Worm (Caenorhabditis elegans) whole organism, young adult: ENCODE measurements around the gene ZK632.11.

Source experiments
- B0336.3 ChIP-seq: fragments of 200-800 bp; sonication (Bioruptor generic); IDR thresholded peaks from 2 replicates; pipeline ENCODE4 v1.3.6; 2022; ENCODE audit warnings: missing genetic modification characterization, missing compliant biosample characterization
- C06A6.2 ChIP-seq: fragments of 200-800 bp; sonication (Bioruptor generic); conservative IDR thresholded peaks from 2 replicates; pipeline ENCODE4 v1.3.6; 2022; ENCODE audit warnings: missing genetic modification characterization, missing compliant biosample characterization
- C17E4.6 ChIP-seq: fragments of 200-800 bp; sonication (Bioruptor generic); IDR thresholded peaks from 2 replicates; pipeline ENCODE4 v1.3.6; 2022; ENCODE audit warnings: missing genetic modification reagents, missing genetic modification characterization, missing compliant biosample characterization
- D2030.7 ChIP-seq: fragments of 200-800 bp; sonication (Bioruptor generic); IDR thresholded peaks from 2 replicates; pipeline ENCODE4 v1.3.6; 2022; ENCODE audit warnings: missing genetic modification reagents, missing genetic modification characterization, missing compliant biosample characterization
- F22D6.2 ChIP-seq: sonication (generic microtip); optimal IDR thresholded peaks from 2 replicates; lab custom pipeline; 2016; ENCODE audit warnings: mild to moderate bottlenecking, missing genetic modification characterization, missing compliant biosample characterization
- F33H1.4 ChIP-seq: fragments of 200-800 bp; sonication (Bioruptor generic); IDR thresholded peaks from 2 replicates; pipeline ENCODE4 v1.3.6; 2022; ENCODE audit warnings: missing genetic modification reagents, missing genetic modification characterization, missing compliant biosample characterization
- F55B11.4 ChIP-seq: sonication (generic microtip); optimal IDR thresholded peaks from 2 replicates; lab custom pipeline; 2016; ENCODE audit warnings: missing compliant biosample characterization, missing genetic modification characterization, borderline replicate concordance; ENCODE audit not compliant: insufficient read depth
- K11D2.4 ChIP-seq: fragments of 200-800 bp; sonication (Bioruptor generic); IDR thresholded peaks from 2 replicates; pipeline ENCODE4 v1.3.6; 2022; ENCODE audit warnings: missing genetic modification reagents, missing genetic modification characterization, missing compliant biosample characterization
- T07F8.4 ChIP-seq: sonication (generic microtip); optimal IDR thresholded peaks from 2 replicates; lab custom pipeline; 2016; ENCODE audit warnings: mild to moderate bottlenecking, missing genetic modification characterization, moderate library complexity, missing compliant biosample characterization
- T26A5.8 ChIP-seq: sonication (generic microtip); optimal IDR thresholded peaks from 2 replicates; lab custom pipeline; 2016; ENCODE audit warnings: missing genetic modification characterization, missing compliant biosample characterization
- Y53G8AR.9 ChIP-seq: fragments of 200-800 bp; sonication (Bioruptor generic); conservative IDR thresholded peaks from 2 replicates; pipeline ENCODE4 v1.3.6; 2022; ENCODE audit warnings: missing genetic modification reagents, missing genetic modification characterization, missing compliant biosample characterization
- Y95B8A.8 ChIP-seq: fragments of 200-800 bp; sonication (Bioruptor generic); IDR thresholded peaks from 2 replicates; pipeline ENCODE4 v1.3.6; 2022; ENCODE audit warnings: missing genetic modification reagents, missing genetic modification characterization, missing compliant biosample characterization
- ZK185.1 ChIP-seq: sonication (generic microtip); optimal IDR thresholded peaks from 2 replicates; lab custom pipeline; 2016; ENCODE audit warnings: mild to moderate bottlenecking, missing genetic modification characterization, missing compliant biosample characterization; ENCODE audit not compliant: poor library complexity, severe bottlenecking
- ama-1 ChIP-seq, 3 experiments: fragments of 150-350 bp in 1 of 3; sonication (generic microtip) in 2 of 3; optimal IDR thresholded peaks; 2 replicates each; lab custom pipeline; 2014 to 2018; ENCODE audit warnings: missing biosample characterization in 2 of 3, missing genetic modification characterization in 2 of 3, missing genetic modification reagents in 2 of 3
- aptf-3 ChIP-seq: fragments of 200-800 bp; sonication (Bioruptor generic); IDR thresholded peaks from 2 replicates; pipeline ENCODE4 v1.3.6; 2022; ENCODE audit warnings: missing genetic modification characterization, missing compliant biosample characterization
- attf-5 ChIP-seq: fragments of 200-800 bp; sonication (Bioruptor generic); optimal IDR thresholded peaks from 2 replicates; lab custom pipeline; 2018; ENCODE audit warnings: mild to moderate bottlenecking, missing genetic modification characterization, missing compliant biosample characterization
- bed-2 ChIP-seq: fragments of 200-800 bp; sonication (Bioruptor generic); IDR thresholded peaks from 2 replicates; pipeline ENCODE4 v1.3.6; 2022; ENCODE audit warnings: missing genetic modification reagents, missing genetic modification characterization, missing compliant biosample characterization
- cebp-2 ChIP-seq: fragments of 200-800 bp; sonication (Bioruptor generic); IDR thresholded peaks from 2 replicates; pipeline ENCODE4 v1.3.6; 2022; ENCODE audit warnings: missing genetic modification characterization, missing compliant biosample characterization
- ceh-79 ChIP-seq: sonication (generic microtip); optimal IDR thresholded peaks from 2 replicates; lab custom pipeline; 2017; ENCODE audit warnings: mild to moderate bottlenecking, missing genetic modification characterization, missing compliant biosample characterization
- egl-18 ChIP-seq: fragments of 200-800 bp; sonication (Bioruptor generic); IDR thresholded peaks from 2 replicates; pipeline ENCODE4 v1.3.6; 2022; ENCODE audit warnings: missing genetic modification reagents, missing genetic modification characterization, missing compliant biosample characterization
- hmg-20 ChIP-seq: fragments of 200-800 bp; sonication (Bioruptor generic); IDR thresholded peaks from 2 replicates; pipeline ENCODE4 v1.3.6; 2022; ENCODE audit warnings: missing genetic modification reagents, missing genetic modification characterization, missing compliant biosample characterization
- hrde-1 ChIP-seq: sonication (generic microtip); optimal IDR thresholded peaks from 2 replicates; lab custom pipeline; 2016; ENCODE audit warnings: missing genetic modification characterization, mild to moderate bottlenecking, missing compliant biosample characterization, moderate library complexity, missing genotype, missing genetic modification reagents, borderline replicate concordance
- lag-1 ChIP-seq: fragments of 200-800 bp; sonication (Bioruptor generic); IDR thresholded peaks from 2 replicates; pipeline ENCODE4 v1.3.6; 2022; ENCODE audit warnings: missing genetic modification reagents, missing genetic modification characterization, missing compliant biosample characterization
- let-526 ChIP-seq: fragments of 200-800 bp; sonication (Bioruptor generic); IDR thresholded peaks from 2 replicates; pipeline ENCODE4 v1.3.6; 2022; ENCODE audit warnings: missing genetic modification reagents, missing genetic modification characterization, missing compliant biosample characterization
- let-607 ChIP-seq, 2 experiments: fragments of 200-800 bp in 1 of 2; sonication (Bioruptor generic) in 1 of 2; sonication (generic microtip) in 1 of 2; optimal IDR thresholded peaks; 2 replicates each; lab custom pipeline; 2016 to 2018; ENCODE audit warnings: mild to moderate bottlenecking in 2 of 2, missing compliant biosample characterization in 2 of 2, missing genetic modification characterization in 2 of 2, moderate library complexity in 2 of 2, missing genotype in 1 of 2
- lin-26 ChIP-seq: fragments of 200-800 bp; sonication (Bioruptor generic); IDR thresholded peaks from 2 replicates; pipeline ENCODE4 v1.3.6; 2022; ENCODE audit warnings: missing genetic modification reagents, missing genetic modification characterization, missing compliant biosample characterization
- lin-35 ChIP-seq, 3 experiments: fragments of 150-350 bp in 2 of 3; sonication (generic microtip) in 1 of 3; optimal IDR thresholded peaks; 2 replicates each; lab custom pipeline; 2014 to 2018; ENCODE audit warnings: missing biosample characterization in 3 of 3, missing genetic modification characterization in 3 of 3, missing genetic modification reagents in 3 of 3
- lir-1 ChIP-seq: fragments of 200-800 bp; sonication (Bioruptor generic); conservative IDR thresholded peaks from 2 replicates; pipeline ENCODE4 v1.3.6; 2022; ENCODE audit warnings: missing genetic modification reagents, missing genetic modification characterization, missing compliant biosample characterization
- lsl-1 ChIP-seq: fragments of 200-800 bp; sonication (Bioruptor generic); optimal IDR thresholded peaks from 2 replicates; lab custom pipeline; 2018; ENCODE audit warnings: mild to moderate bottlenecking, missing genetic modification characterization, moderate library complexity, missing compliant biosample characterization
- madf-6 ChIP-seq: fragments of 200-800 bp; sonication (Bioruptor generic); IDR thresholded peaks from 2 replicates; pipeline ENCODE4 v1.3.6; 2022; ENCODE audit warnings: missing genetic modification reagents, missing genetic modification characterization, missing compliant biosample characterization
- madf-8 ChIP-seq: fragments of 200-800 bp; sonication (Bioruptor generic); conservative IDR thresholded peaks from 2 replicates; pipeline ENCODE4 v1.3.6; 2022; ENCODE audit warnings: missing genetic modification reagents, missing genetic modification characterization, missing compliant biosample characterization
- mcd-1 ChIP-seq: fragments of 200-800 bp; sonication (Bioruptor generic); IDR thresholded peaks from 2 replicates; pipeline ENCODE4 v1.3.6; 2022; ENCODE audit warnings: missing genetic modification reagents, missing genetic modification characterization, missing compliant biosample characterization
- mxl-1 ChIP-seq: sonication (generic microtip); optimal IDR thresholded peaks from 2 replicates; lab custom pipeline; 2016; ENCODE audit warnings: missing genetic modification characterization, missing compliant biosample characterization
- nhr-179 ChIP-seq: sonication (generic microtip); optimal IDR thresholded peaks from 2 replicates; lab custom pipeline; 2016; ENCODE audit warnings: mild to moderate bottlenecking, missing genetic modification characterization, missing compliant biosample characterization
- nhr-27 ChIP-seq: fragments of 200-800 bp; sonication (Bioruptor generic); optimal IDR thresholded peaks from 2 replicates; lab custom pipeline; 2018; ENCODE audit warnings: mild to moderate bottlenecking, missing genetic modification characterization, moderate library complexity, missing compliant biosample characterization
- nhr-80 ChIP-seq: sonication (generic microtip); optimal IDR thresholded peaks from 2 replicates; lab custom pipeline; 2016; ENCODE audit warnings: missing genetic modification characterization, missing compliant biosample characterization
- pbrm-1 ChIP-seq: fragments of 200-800 bp; sonication (Bioruptor generic); IDR thresholded peaks from 2 replicates; pipeline ENCODE4 v1.3.6; 2022; ENCODE audit warnings: missing genetic modification reagents, missing genetic modification characterization, missing compliant biosample characterization
- repo-1 ChIP-seq: sonication (generic microtip); optimal IDR thresholded peaks from 2 replicates; lab custom pipeline; 2017; ENCODE audit warnings: mild to moderate bottlenecking, missing genetic modification characterization, missing compliant biosample characterization
- snpc-4 ChIP-seq, 5 experiments: fragments of 150-350 bp in 1 of 5; sonication (generic microtip) in 4 of 5; optimal IDR thresholded peaks; 2 replicates each; lab custom pipeline; 2014 to 2018; ENCODE audit warnings: missing genetic modification characterization in 5 of 5, missing biosample characterization in 3 of 5, antibody characterized with exemption in 2 of 5, mild to moderate bottlenecking in 2 of 5, missing compliant biosample characterization in 2 of 5, missing genotype in 2 of 5, moderate library complexity in 2 of 5, missing genetic modification reagents in 1 of 5
- somi-1 ChIP-seq: fragments of 200-800 bp; sonication (Bioruptor generic); optimal IDR thresholded peaks from 2 replicates; lab custom pipeline; 2018; ENCODE audit warnings: mild to moderate bottlenecking, missing genetic modification characterization, missing compliant biosample characterization
- tlf-1 ChIP-seq: fragments of 200-800 bp; sonication (Bioruptor generic); optimal IDR thresholded peaks from 2 replicates; lab custom pipeline; 2018; ENCODE audit warnings: mild to moderate bottlenecking, missing genetic modification characterization, missing compliant biosample characterization
- xnd-1 ChIP-seq: sonication (generic microtip); optimal IDR thresholded peaks from 2 replicates; lab custom pipeline; 2016; ENCODE audit warnings: missing genotype, missing genetic modification reagents, missing genetic modification characterization, missing compliant biosample characterization
- ztf-18 ChIP-seq: sonication (generic microtip); optimal IDR thresholded peaks from 2 replicates; lab custom pipeline; 2016; ENCODE audit warnings: missing genotype, mild to moderate bottlenecking, missing genetic modification characterization, missing compliant biosample characterization
- ztf-22 ChIP-seq: fragments of 200-800 bp; sonication (Bioruptor generic); optimal IDR thresholded peaks from 2 replicates; lab custom pipeline; 2018; ENCODE audit warnings: mild to moderate bottlenecking, missing genetic modification characterization, moderate library complexity, missing compliant biosample characterization

ZK632.11 gene

DNA sequence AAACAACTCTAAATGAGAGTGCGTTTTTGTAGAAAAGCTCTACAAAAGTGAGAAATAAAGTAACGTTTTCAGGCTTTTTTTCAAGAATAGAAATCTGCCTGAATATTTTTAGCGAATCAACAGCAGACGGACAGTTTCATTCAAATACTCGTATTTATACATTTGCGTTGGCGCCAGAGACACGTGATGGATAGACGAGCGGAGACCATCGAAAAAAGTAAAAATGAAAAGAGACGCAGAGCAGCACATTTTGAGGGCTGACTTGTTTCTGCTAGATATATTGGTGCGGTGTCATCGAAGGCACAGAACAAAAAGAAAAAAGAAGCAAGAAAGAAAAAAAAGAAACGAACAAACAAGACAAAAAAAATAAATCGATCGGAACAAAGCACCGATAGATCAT is 1.7 kb upstream of the ZK632.11 start (continued):
- TF ChIP-seq hrde-1 (tag; lab: Kevin White, UChicago) (no peak), lin-26 (GFP tag; lab: Robert Waterston, UW) (no peak), repo-1 (tag; lab: Kevin White, UChicago) (peak; percentile 40), mcd-1 (GFP tag; lab: Robert Waterston, UW) (0 out of 2 replicates have a peak, but pooled peaks have one; percentile 61), Y95B8A.8 (GFP tag; lab: Robert Waterston, UW) (no peak), lir-1 (GFP tag; lab: Robert Waterston, UW) (no peak), ceh-79 (tag; lab: Kevin White, UChicago) (no peak), lag-1 (GFP tag; lab: Robert Waterston, UW) (no peak)

DNA sequence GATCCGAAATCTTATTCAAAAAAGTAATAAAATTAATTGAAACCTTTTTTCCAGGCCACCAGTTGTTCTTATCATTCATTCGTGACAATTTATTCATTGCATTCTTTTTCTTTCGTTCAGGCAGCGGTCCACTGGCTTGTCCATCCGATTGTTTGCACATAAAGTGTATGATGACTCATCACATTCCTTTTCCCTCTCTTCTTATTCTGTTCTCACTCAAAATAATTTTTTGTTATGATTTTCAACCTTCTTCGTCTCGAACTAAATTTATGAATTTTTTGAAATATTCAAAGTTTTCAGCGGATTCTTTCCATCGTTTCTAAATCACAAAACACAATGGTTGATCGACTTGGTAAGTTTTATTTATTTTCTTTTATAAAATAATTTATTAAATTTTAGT is 2.8 kb downstream of the ZK632.11 start, which contains the start of gene ZK632.12:
ZK632.12 (plus strand) TSS at position 301 of the 400 bp plus-strand sequence.
- TF ChIP-seq F33H1.4 (GFP tag; lab: Robert Waterston, UW) (no peak), bed-2 (GFP tag; lab: Robert Waterston, UW) (no peak), ztf-18 (tag; lab: Kevin White, UChicago) (no peak), tlf-1 (GFP tag; lab: Kevin White, UChicago) (no peak), B0336.3 (no peak), T07F8.4 (tag; lab: Kevin White, UChicago) (no peak), hmg-20 (no peak), nhr-80 (tag; lab: Kevin White, UChicago) (no peak), C06A6.2 (GFP tag; lab: Robert Waterston, UW) (no peak), F22D6.2 (tag; lab: Kevin White, UChicago) (no peak), aptf-3 (GFP tag; lab: Robert Waterston, UW) (no peak)

DNA sequence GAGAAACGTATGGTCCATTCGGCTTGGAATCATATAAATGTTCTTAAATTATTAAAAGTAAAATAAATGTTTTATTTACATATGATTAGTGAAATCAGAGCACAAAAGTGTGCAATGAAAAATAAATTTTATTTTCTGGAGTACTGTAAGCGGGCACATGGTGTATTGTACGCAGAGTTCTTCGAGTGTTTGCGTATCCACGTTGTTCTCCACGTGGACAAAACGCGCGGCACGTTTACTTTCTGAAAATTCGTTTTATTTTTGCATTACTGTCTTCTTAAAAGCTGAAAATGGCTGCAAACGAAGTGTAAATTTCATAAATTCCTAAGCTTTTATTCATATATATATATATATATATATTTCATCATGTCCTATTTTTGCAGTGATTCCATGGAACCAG is 4.9 kb downstream of the ZK632.11 start:
- TF ChIP-seq madf-6 (GFP tag; lab: Robert Waterston, UW), result peak; percentile 59; the same call in 1 of the 2 replicates
- no peak for TF ChIP-seq F22D6.2 (tag; lab: Kevin White, UChicago)
- peak; percentile 20; the same call in 1 of the 2 replicates for TF ChIP-seq D2030.7
- no peak for TF ChIP-seq mxl-1
- no peak for TF ChIP-seq attf-5 (GFP tag; lab: Kevin White, UChicago)
- TF ChIP-seq lsl-1, result peak; percentile 83
- TF ChIP-seq T26A5.8 (tag; lab: Kevin White, UChicago), result no peak
- TF ChIP-seq xnd-1, result no peak
- no peak for TF ChIP-seq ama-1 (optimal IDR thresholded peaks at IDR 0.05; lab: Kevin White, UChicago)
- TF ChIP-seq ama-1 (GFP tag; optimal IDR thresholded peaks at IDR 0.05; lab: Kevin White, UChicago), result no peak
- TF ChIP-seq let-607 (tag; optimal IDR thresholded peaks at IDR 0.05; lab: Kevin White, UChicago), result no peak
- TF ChIP-seq Y53G8AR.9, result no peak
- TF ChIP-seq madf-8 (GFP tag; lab: Robert Waterston, UW), result peak; percentile 52
- TF ChIP-seq pbrm-1, result no peak
- no peak for TF ChIP-seq ZK185.1 (tag; lab: Kevin White, UChicago)
- no peak for TF ChIP-seq C17E4.6 (GFP tag; lab: Robert Waterston, UW)
- no peak for TF ChIP-seq egl-18
- no peak for TF ChIP-seq F55B11.4 (tag; lab: Kevin White, UChicago)
- no peak for TF ChIP-seq ztf-22
- no peak for TF ChIP-seq nhr-27 (tag; lab: Kevin White, UChicago)
- TF ChIP-seq cebp-2 (GFP tag; lab: Robert Waterston, UW), result no peak
- TF ChIP-seq let-526 (GFP tag; lab: Robert Waterston, UW), result no peak
- TF ChIP-seq lin-35 (GFP tag; optimal IDR thresholded peaks at IDR 0.05; lab: Kevin White, UChicago), result no peak
- no peak for TF ChIP-seq repo-1 (tag; lab: Kevin White, UChicago)
- no peak for TF ChIP-seq somi-1 (GFP tag; lab: Kevin White, UChicago)
- TF ChIP-seq snpc-4 (GFP tag; optimal IDR thresholded peaks at IDR 0.05; lab: Kevin White, UChicago), result no peak
- TF ChIP-seq snpc-4 (tag; optimal IDR thresholded peaks at IDR 0.05; lab: Kevin White, UChicago), result peak in 1 of 4 experiments; percentile 11
- TF ChIP-seq F33H1.4 (GFP tag; lab: Robert Waterston, UW), result peak; percentile 52
- TF ChIP-seq K11D2.4 (GFP tag; lab: Robert Waterston, UW), result no peak
- TF ChIP-seq aptf-3 (GFP tag; lab: Robert Waterston, UW), result no peak
- TF ChIP-seq nhr-179 (tag; lab: Kevin White, UChicago), result no peak
